Fruit fly (Drosophila melanogaster): ENCODE results near the gene ND-39.

DNA sequence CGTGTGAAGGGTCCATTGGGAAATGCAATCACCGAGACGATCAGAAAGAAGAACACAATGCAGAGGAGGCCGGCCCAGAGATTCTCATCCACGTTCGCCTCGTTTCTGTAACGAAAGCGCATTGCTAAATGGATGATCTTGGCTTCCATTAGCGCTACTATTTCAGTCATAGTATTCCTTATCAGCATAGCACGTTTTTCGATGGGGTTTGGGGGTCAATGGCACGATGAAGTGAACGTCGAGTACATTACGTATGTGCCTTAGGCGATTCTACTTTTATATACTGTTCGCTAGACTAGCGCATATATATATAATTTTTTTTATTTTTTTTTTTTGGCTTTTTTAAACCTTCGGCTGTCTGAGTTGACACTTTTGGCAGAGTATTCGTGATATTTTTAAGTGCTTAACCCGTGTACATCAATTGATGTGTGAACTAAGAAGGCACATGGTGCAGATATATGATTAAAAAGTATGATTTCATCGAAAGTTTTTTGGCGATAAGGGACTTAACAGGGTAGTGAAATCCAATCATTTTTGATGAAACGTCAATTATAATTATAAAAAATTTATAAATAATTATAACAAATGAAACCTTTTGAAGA is 32.6 kb downstream of the ND-39 start:
- TF ChIP-seq Gug (GFP tag; IDR thresholded peaks at IDR 0.05): no peak
- no peak for TF ChIP-seq Hr38 (GFP tag; optimal IDR thresholded peaks at IDR 0.05)
- no peak for TF ChIP-seq achi (GFP tag; optimal IDR thresholded peaks at IDR 0.05)
- TF ChIP-seq CG6854 (GFP tag; optimal IDR thresholded peaks at IDR 0.05): no peak
- TF ChIP-seq CG3919 (GFP tag; optimal IDR thresholded peaks at IDR 0.05): no peak
- TF ChIP-seq CG34406 (GFP tag; optimal IDR thresholded peaks at IDR 0.05): no peak
- TF ChIP-seq Eip93F (GFP tag; optimal IDR thresholded peaks at IDR 0.05): no peak
- no peak for TF ChIP-seq Blimp-1 (GFP tag; optimal IDR thresholded peaks at IDR 0.05)
